Worm (Caenorhabditis elegans) whole organism, midembryonic: Measurements from ENCODE around the gene F20A1.4.

Experiments used
- T22C8.4 ChIP-seq: fragments of 200-800 bp; sonication (Bioruptor generic); IDR thresholded peaks from 2 replicates; pipeline ENCODE4 v1.3.6; 2022; ENCODE audit warnings: missing genetic modification characterization, missing compliant biosample characterization
- flt-1 ChIP-seq: fragments of 200-800 bp; sonication (Bioruptor generic); IDR thresholded peaks from 2 replicates; pipeline ENCODE4 v1.3.6; 2022; ENCODE audit warnings: missing genetic modification characterization, missing compliant biosample characterization
- med-1 ChIP-seq: sonication (generic microtip); optimal IDR thresholded peaks from 2 replicates; lab custom pipeline; 2017; ENCODE audit warnings: missing genetic modification characterization, mild to moderate bottlenecking, missing compliant biosample characterization, antibody characterized with exemption, missing genetic modification reagents; ENCODE audit not compliant: insufficient read depth
- ref-1 ChIP-seq: fragments of 200-800 bp; sonication (Bioruptor generic); conservative IDR thresholded peaks from 2 replicates; pipeline ENCODE4 v1.3.6; 2022; ENCODE audit warnings: missing genetic modification reagents, missing genetic modification characterization, missing compliant biosample characterization
- ztf-29 ChIP-seq: fragments of 200-800 bp; sonication (Bioruptor generic); IDR thresholded peaks from 2 replicates; pipeline ENCODE4 v1.3.6; 2022; ENCODE audit warnings: missing genetic modification reagents, missing genetic modification characterization, missing compliant biosample characterization

DNA sequence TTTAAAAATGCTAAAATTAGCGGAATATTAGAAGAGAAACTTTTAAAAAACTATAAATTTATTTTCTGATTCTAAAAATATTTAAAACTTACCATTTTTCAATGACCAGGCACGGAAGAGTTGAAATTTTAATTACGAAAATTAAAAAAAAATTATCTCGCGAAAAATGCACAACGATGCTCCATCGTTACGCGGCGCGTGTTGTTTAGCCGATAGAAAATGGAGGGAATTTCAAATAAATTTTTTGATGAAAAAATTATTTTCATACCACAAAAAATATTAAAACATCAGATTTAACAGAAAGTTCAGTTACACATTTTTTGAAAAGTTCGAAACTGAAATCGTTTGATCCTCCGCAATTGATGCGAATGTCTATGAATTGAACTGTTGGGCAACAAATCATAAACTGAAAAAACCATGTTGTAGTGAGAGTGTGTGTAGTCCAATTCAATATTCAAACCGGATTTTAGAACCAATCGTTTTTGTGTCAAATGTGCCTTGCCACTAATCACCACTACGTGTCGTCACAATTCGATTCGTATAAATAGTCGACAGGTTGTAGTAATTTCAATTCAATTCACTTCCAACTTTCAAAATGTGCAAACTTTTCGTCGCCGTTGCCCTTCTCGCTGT lies 29.6 kb upstream of the F20A1.4 start, which contains the start of the genes tofu-2 and spig-1:
- TF ChIP-seq T22C8.4 = no peak
- TF ChIP-seq med-1 (GFP tag; lab: Kevin White, UChicago) = no peak
- TF ChIP-seq ztf-29 (GFP tag; lab: Robert Waterston, UW) = no peak
- TF ChIP-seq flt-1 = no peak
- no peak for TF ChIP-seq ref-1 (GFP tag; lab: Robert Waterston, UW)
